Fruit fly (Drosophila melanogaster) whole organism, wandering third instar larva: ENCODE measurements around the gene CG14036.

Experiments
- Abd-B ChIP-seq: fragments of >200 bp; optimal IDR thresholded peaks from 2 replicates; lab custom pipeline; 2017; ENCODE audit warnings: missing biosample characterization, missing genetic modification characterization
- CG32264 ChIP-seq: fragments of 200-800 bp; sonication (Bioruptor generic); optimal IDR thresholded peaks from 2 replicates; lab custom pipeline; 2016; ENCODE audit warnings: missing biosample characterization, missing genetic modification characterization
- CG9705 ChIP-seq: fragments of 200-800 bp; sonication (Bioruptor generic); optimal IDR thresholded peaks from 2 replicates; lab custom pipeline; 2018; ENCODE audit warnings: missing biosample characterization, mild to moderate bottlenecking, missing genetic modification characterization
- CrebA ChIP-seq: fragments of 200-800 bp; sonication (Bioruptor generic); optimal IDR thresholded peaks from 2 replicates; lab custom pipeline; 2016; ENCODE audit warnings: missing biosample characterization, mild to moderate bottlenecking, missing genetic modification characterization, borderline replicate concordance
- Dfd ChIP-seq: fragments of >200 bp; optimal IDR thresholded peaks from 2 replicates; lab custom pipeline; 2017; ENCODE audit warnings: missing biosample characterization, missing genetic modification characterization
- Dif ChIP-seq: fragments of 200-275, 200-300 bp; sonication (Bioruptor generic); optimal IDR thresholded peaks from 2 replicates; lab custom pipeline; 2018; ENCODE audit warnings: missing biosample characterization, missing genetic modification characterization; ENCODE audit not compliant: partially characterized antibody
- GATAd ChIP-seq: sonication (Bioruptor generic); optimal IDR thresholded peaks from 2 replicates; lab custom pipeline; 2016; ENCODE audit warnings: missing biosample characterization, missing genetic modification characterization
- HLH106 ChIP-seq: fragments of 200-800 bp; optimal IDR thresholded peaks from 3 replicates; lab custom pipeline; 2019; ENCODE audit warnings: missing biosample characterization, mild to moderate bottlenecking, missing genetic modification characterization, moderate library complexity
- Hnf4 ChIP-seq: fragments of 200-800 bp; sonication (Bioruptor generic); optimal IDR thresholded peaks from 2 replicates; lab custom pipeline; 2016; ENCODE audit warnings: missing biosample characterization, mild to moderate bottlenecking, missing genetic modification characterization
- Hr78 ChIP-seq: fragments of >200 bp; optimal IDR thresholded peaks from 2 replicates; lab custom pipeline; 2017; ENCODE audit warnings: missing biosample characterization, missing genetic modification characterization
- Hr83 ChIP-seq: fragments of 200-300 bp; sonication (Bioruptor generic); optimal IDR thresholded peaks from 2 replicates; lab custom pipeline; 2016; ENCODE audit warnings: missing biosample characterization, mild to moderate bottlenecking, missing genetic modification characterization, moderate library complexity; ENCODE audit not compliant: poor library complexity, severe bottlenecking
- Jra ChIP-seq: sonication (Bioruptor generic); optimal IDR thresholded peaks from 2 replicates; lab custom pipeline; 2016; ENCODE audit warnings: missing biosample characterization, missing genetic modification characterization
- Mio ChIP-seq: sonication (Bioruptor generic); optimal IDR thresholded peaks from 2 replicates; lab custom pipeline; 2016; ENCODE audit warnings: missing biosample characterization, missing genetic modification characterization
- Myc ChIP-seq: fragments of >200 bp; optimal IDR thresholded peaks from 2 replicates; lab custom pipeline; 2017
- N ChIP-seq: fragments of >200 bp; optimal IDR thresholded peaks from 2 replicates; lab custom pipeline; 2018; ENCODE audit warnings: missing biosample characterization, missing external identifiers, missing genetic modification characterization
- OdsH ChIP-seq: fragments of 200-800 bp; sonication (Bioruptor generic); optimal IDR thresholded peaks from 2 replicates; lab custom pipeline; 2016; ENCODE audit warnings: missing biosample characterization, mild to moderate bottlenecking, missing genetic modification characterization
- Rel ChIP-seq, 2 experiments: fragments of 200-800 bp; sonication (Bioruptor generic) in 1 of 2; optimal IDR thresholded peaks; 2 replicates in 1 of 2; 3 replicates in 1 of 2; lab custom pipeline; 2016 to 2019; ENCODE audit warnings: mild to moderate bottlenecking in 2 of 2, missing biosample characterization in 2 of 2, missing genetic modification characterization in 2 of 2, moderate library complexity in 1 of 2
- Sp1 ChIP-seq: fragments of 200-800 bp; sonication (Bioruptor generic); optimal IDR thresholded peaks from 3 replicates; lab custom pipeline; 2019; ENCODE audit warnings: missing biosample characterization, mild to moderate bottlenecking, missing genetic modification characterization, moderate library complexity
- Vsx2 ChIP-seq: fragments of 200-300, 225-300 bp; sonication (Bioruptor generic); optimal IDR thresholded peaks from 2 replicates; lab custom pipeline; 2018; ENCODE audit warnings: missing biosample characterization, missing genetic modification characterization; ENCODE audit not compliant: partially characterized antibody
- br ChIP-seq: fragments of 200-800 bp; sonication (Bioruptor generic); optimal IDR thresholded peaks from 2 replicates; lab custom pipeline; 2016; ENCODE audit warnings: missing biosample characterization, missing genetic modification characterization
- brk ChIP-seq: fragments of 200-800 bp; sonication (Bioruptor generic); optimal IDR thresholded peaks from 2 replicates; lab custom pipeline; 2016; ENCODE audit warnings: missing biosample characterization, mild to moderate bottlenecking, missing genetic modification characterization
- dl ChIP-seq, 2 experiments: fragments of 175-275, 200-275 bp in 1 of 2; fragments of 200-275 bp in 1 of 2; sonication (Bioruptor generic); optimal IDR thresholded peaks; lab custom pipeline; 2018; ENCODE audit warnings: mild to moderate bottlenecking in 2 of 2, missing biosample characterization in 2 of 2, missing genetic modification characterization in 2 of 2, moderate library complexity in 2 of 2; ENCODE audit not compliant: partially characterized antibody in 2 of 2, insufficient read depth in 1 of 2
- dmrt93B ChIP-seq: fragments of 200-800 bp; sonication (Bioruptor generic); optimal IDR thresholded peaks from 2 replicates; lab custom pipeline; 2018; ENCODE audit warnings: missing biosample characterization, mild to moderate bottlenecking, missing genetic modification characterization
- dsf ChIP-seq: sonication (Bioruptor generic); optimal IDR thresholded peaks from 2 replicates; lab custom pipeline; 2016; ENCODE audit warnings: missing biosample characterization, missing genetic modification characterization, borderline replicate concordance
- ey ChIP-seq: fragments of 200-800 bp; sonication (Bioruptor generic); optimal IDR thresholded peaks from 2 replicates; lab custom pipeline; 2016; ENCODE audit warnings: missing biosample characterization, missing genetic modification characterization
- foxo ChIP-seq, 2 experiments: fragments of 200-800 bp; sonication (Bioruptor generic); optimal IDR thresholded peaks; 2 replicates in 1 of 2; 3 replicates in 1 of 2; lab custom pipeline; 2016 to 2017; ENCODE audit warnings: missing biosample characterization in 2 of 2, missing genetic modification characterization in 2 of 2
- fru ChIP-seq: fragments of 200-800 bp; sonication (Bioruptor generic); optimal IDR thresholded peaks from 3 replicates; lab custom pipeline; 2016; ENCODE audit warnings: missing biosample characterization, mild to moderate bottlenecking, missing genetic modification characterization
- h ChIP-seq: fragments of 200-800 bp; sonication (Bioruptor generic); optimal IDR thresholded peaks from 3 replicates; lab custom pipeline; 2016; ENCODE audit warnings: missing biosample characterization, mild to moderate bottlenecking, missing genetic modification characterization
- jim ChIP-seq: fragments of 175-275, 200-325 bp; sonication (Bioruptor generic); optimal IDR thresholded peaks from 2 replicates; lab custom pipeline; 2016; ENCODE audit warnings: missing biosample characterization, mild to moderate bottlenecking, missing genetic modification characterization
- lola ChIP-seq: fragments of >200 bp; optimal IDR thresholded peaks from 2 replicates; lab custom pipeline; 2017; ENCODE audit warnings: missing biosample characterization, missing genetic modification characterization
- pan ChIP-seq: fragments of >200 bp; optimal IDR thresholded peaks from 2 replicates; lab custom pipeline; 2017
- psq ChIP-seq: fragments of 200-800 bp; sonication (Bioruptor generic); optimal IDR thresholded peaks from 3 replicates; lab custom pipeline; 2017; ENCODE audit warnings: missing biosample characterization, mild to moderate bottlenecking, missing genetic modification characterization, moderate library complexity
- rgr ChIP-seq: fragments of 200-800 bp; sonication (Bioruptor generic); optimal IDR thresholded peaks from 3 replicates; lab custom pipeline; 2016; ENCODE audit warnings: missing biosample characterization, mild to moderate bottlenecking, missing genetic modification characterization
- sage ChIP-seq: fragments of 200-800 bp; sonication (Bioruptor generic); optimal IDR thresholded peaks from 2 replicates; lab custom pipeline; 2016; ENCODE audit warnings: missing biosample characterization, mild to moderate bottlenecking, missing genetic modification characterization
- sv ChIP-seq: fragments of 200-800 bp; sonication (Bioruptor generic); optimal IDR thresholded peaks from 3 replicates; lab custom pipeline; 2016; ENCODE audit warnings: missing biosample characterization, missing genetic modification characterization
- tai ChIP-seq: sonication (Bioruptor generic); optimal IDR thresholded peaks from 2 replicates; lab custom pipeline; 2016; ENCODE audit warnings: missing biosample characterization, missing genetic modification characterization
- usp ChIP-seq: fragments of >200 bp; optimal IDR thresholded peaks from 2 replicates; lab custom pipeline; 2017; ENCODE audit warnings: missing biosample characterization, missing genetic modification characterization
- woc ChIP-seq: sonication (Bioruptor generic); optimal IDR thresholded peaks from 2 replicates; lab custom pipeline; 2016; ENCODE audit warnings: missing biosample characterization, mild to moderate bottlenecking, missing genetic modification characterization

CG14036 gene

DNA sequence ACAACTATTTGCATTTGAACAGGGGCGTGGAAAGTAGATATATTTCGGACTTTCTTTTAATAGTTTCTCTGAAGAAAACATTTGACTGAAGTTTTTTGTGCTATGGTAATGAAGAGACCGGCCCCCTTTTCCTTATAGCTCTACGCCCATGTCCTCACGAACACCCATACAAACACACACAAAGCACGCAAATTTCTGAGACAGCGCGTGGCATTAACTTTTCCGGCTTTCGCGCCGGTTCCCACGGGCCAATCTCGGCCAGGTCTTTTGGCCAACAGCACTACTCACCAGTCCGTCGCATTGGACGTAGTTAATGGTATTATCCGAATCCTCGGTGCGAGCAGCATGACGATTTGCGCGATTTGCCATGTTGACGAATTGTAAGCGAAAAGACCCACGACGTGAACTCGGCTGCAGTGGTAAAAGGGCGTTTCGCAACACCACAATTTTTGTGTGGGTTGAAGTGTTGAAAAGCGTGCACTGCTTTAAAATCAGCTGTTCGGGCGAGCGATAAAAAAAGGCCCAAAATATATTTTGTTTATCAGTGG, 2.4 kb downstream of the CG14036 start, which contains the start of gene senju:
TSS of gene senju (plus strand) at position 477 of the 548 bp plus-strand sequence.
- TF ChIP-seq psq (GFP tag; lab: Kevin White, UChicago) (peak; percentile 82), Vsx2 (GFP tag; lab: Kevin White, UChicago) (no peak), Dif (GFP tag; lab: Kevin White, UChicago) (no peak), usp (no peak), GATAd (GFP tag; lab: Kevin White, UChicago) (no peak), sage (GFP tag; lab: Kevin White, UChicago) (no peak), br (GFP tag; lab: Kevin White, UChicago) (peak; percentile 93), sv (GFP tag; lab: Kevin White, UChicago) (peak; percentile 75), Jra (GFP tag; lab: Kevin White, UChicago) (peak; percentile 91), brk (GFP tag; lab: Kevin White, UChicago) (no peak), N (GFP tag; lab: Kevin White, UChicago) (no peak), CrebA (no peak), Hnf4 (peak; percentile 91), Hr78 (GFP tag; lab: Kevin White, UChicago) (no peak), fru (GFP tag; lab: Kevin White, UChicago) (peak; percentile 90), Sp1 (peak; percentile 79), Mio (GFP tag; lab: Kevin White, UChicago) (peak; percentile 53), ey (GFP tag; lab: Kevin White, UChicago) (peak; percentile 92), CG32264 (GFP tag; lab: Kevin White, UChicago) (peak; percentile 25), Dfd (no peak), dl (GFP tag; optimal IDR thresholded peaks at IDR 0.05; lab: Kevin White, UChicago; ENCODE audit: insufficient read depth in 1 of 2, partially characterized antibody in 2 of 2) (no peak), OdsH (GFP tag; lab: Kevin White, UChicago) (peak; percentile 89), CG9705 (GFP tag; lab: Kevin White, UChicago) (peak; percentile 67), pan (lab: Kevin White, UChicago) (no peak), Rel (GFP tag; optimal IDR thresholded peaks at IDR 0.05; lab: Kevin White, UChicago) (no peak), Rel (tag; optimal IDR thresholded peaks at IDR 0.05; lab: Kevin White, UChicago) (peak; percentile 98), Myc (lab: Kevin White, UChicago) (peak; percentile 57), HLH106 (tag; lab: Kevin White, UChicago) (peak; percentile 59), Abd-B (GFP tag; lab: Kevin White, UChicago) (no peak), Hr83 (GFP tag; lab: Kevin White, UChicago) (peak; percentile 95), h (GFP tag; lab: Kevin White, UChicago) (peak; percentile 93), rgr (GFP tag; lab: Kevin White, UChicago) (peak; percentile 90), dmrt93B (GFP tag; lab: Kevin White, UChicago) (peak; percentile 57), lola (GFP tag; lab: Kevin White, UChicago) (no peak), dsf (peak; percentile 73), foxo (GFP tag; optimal IDR thresholded peaks at IDR 0.05; lab: Kevin White, UChicago) (peak in 1 of 2 experiments; percentile 92), woc (GFP tag; lab: Kevin White, UChicago) (no peak), tai (GFP tag; lab: Kevin White, UChicago) (no peak), jim (GFP tag; lab: Kevin White, UChicago) (peak; percentile 43)
- TF ChIP-seq, all 38 proteins: peak for 22

dm6 chr2L:5050825-5051224, 4.0 kb downstream of the CG14036 start, which contains the start of gene CG9121:
TSS of gene CG9121 (minus strand) at chr2L:5051062.
- TF ChIP-seq woc (GFP tag; lab: Kevin White, UChicago), result no peak
- no peak for TF ChIP-seq Hnf4
- no peak for TF ChIP-seq lola (GFP tag; lab: Kevin White, UChicago)
- TF ChIP-seq psq (GFP tag; lab: Kevin White, UChicago), result no peak
- no peak for TF ChIP-seq br (GFP tag; lab: Kevin White, UChicago)
- no peak for TF ChIP-seq foxo (GFP tag; optimal IDR thresholded peaks at IDR 0.05; lab: Kevin White, UChicago)
- no peak for TF ChIP-seq Mio (GFP tag; lab: Kevin White, UChicago)
- no peak for TF ChIP-seq dmrt93B (GFP tag; lab: Kevin White, UChicago)
- TF ChIP-seq h (GFP tag; lab: Kevin White, UChicago), result no peak
- no peak for TF ChIP-seq sage (GFP tag; lab: Kevin White, UChicago)
- TF ChIP-seq Jra (GFP tag; lab: Kevin White, UChicago), result no peak
- TF ChIP-seq dl (GFP tag; optimal IDR thresholded peaks at IDR 0.05; lab: Kevin White, UChicago; ENCODE audit: insufficient read depth in 1 of 2, partially characterized antibody in 2 of 2), result no peak
- no peak for TF ChIP-seq usp
- no peak for TF ChIP-seq Abd-B (GFP tag; lab: Kevin White, UChicago)
- TF ChIP-seq dsf, result no peak
- no peak for TF ChIP-seq Dfd
